Worm (Caenorhabditis elegans) whole organism, midembryonic: ENCODE data around the gene C02F4.5.
A peak's percentile ranks its signal among the peaks of the same experiment; 100 is the strongest.

ENCODE experiments used
- T22C8.4 ChIP-seq: fragments of 200-800 bp; sonication (Bioruptor generic); IDR thresholded peaks from 2 replicates; pipeline ENCODE4 v1.3.6; 2022; ENCODE audit warnings: missing genetic modification characterization, missing compliant biosample characterization
- cog-1 ChIP-seq: sonication (generic microtip); optimal IDR thresholded peaks from 2 replicates; lab custom pipeline; 2016; ENCODE audit warnings: missing genetic modification characterization, missing compliant biosample characterization
- flt-1 ChIP-seq: fragments of 200-800 bp; sonication (Bioruptor generic); IDR thresholded peaks from 2 replicates; pipeline ENCODE4 v1.3.6; 2022; ENCODE audit warnings: missing genetic modification characterization, missing compliant biosample characterization
- klf-2 ChIP-seq: fragments of 200-800 bp; sonication (Bioruptor generic); conservative IDR thresholded peaks from 2 replicates; pipeline ENCODE4 v1.3.6; 2022; ENCODE audit warnings: missing genetic modification reagents, missing genetic modification characterization, missing compliant biosample characterization
- med-1 ChIP-seq: sonication (generic microtip); optimal IDR thresholded peaks from 2 replicates; lab custom pipeline; 2017; ENCODE audit warnings: missing genetic modification characterization, mild to moderate bottlenecking, missing compliant biosample characterization, antibody characterized with exemption, missing genetic modification reagents; ENCODE audit not compliant: insufficient read depth
- ref-1 ChIP-seq: fragments of 200-800 bp; sonication (Bioruptor generic); conservative IDR thresholded peaks from 2 replicates; pipeline ENCODE4 v1.3.6; 2022; ENCODE audit warnings: missing genetic modification reagents, missing genetic modification characterization, missing compliant biosample characterization
- tab-1 ChIP-seq: fragments of 200-800 bp; sonication (Bioruptor generic); IDR thresholded peaks from 2 replicates; pipeline ENCODE4 v1.3.6; 2022; ENCODE audit warnings: missing genetic modification characterization, missing compliant biosample characterization
- ztf-23 ChIP-seq: fragments of 200-800 bp; sonication (Bioruptor generic); IDR thresholded peaks from 2 replicates; pipeline ENCODE4 v1.3.6; 2022; ENCODE audit warnings: missing genetic modification reagents, missing genetic modification characterization, missing compliant biosample characterization
- ztf-29 ChIP-seq: fragments of 200-800 bp; sonication (Bioruptor generic); IDR thresholded peaks from 2 replicates; pipeline ENCODE4 v1.3.6; 2022; ENCODE audit warnings: missing genetic modification reagents, missing genetic modification characterization, missing compliant biosample characterization

Gene C02F4.5

ce11 chrIV:10501550-10502240, 22.2 kb downstream of the C02F4.5 start, which contains the start of gene tax-6:
tax-6 (minus strand) TSS chrIV:10501600.
- TF ChIP-seq cog-1 (tag; lab: Kevin White, UChicago) (no peak), klf-2 (GFP tag; lab: Robert Waterston, UW) (no peak), T22C8.4 (GFP tag; lab: Robert Waterston, UW) (no peak), ztf-23 (no peak), ref-1 (GFP tag; lab: Robert Waterston, UW) (no peak), ztf-29 (GFP tag; lab: Robert Waterston, UW) (no peak), tab-1 (GFP tag; lab: Robert Waterston, UW) (no peak), med-1 (GFP tag; lab: Kevin White, UChicago) (no peak), flt-1 (GFP tag; lab: Robert Waterston, UW) (no peak)

ce11 chrIV:10500481-10500880, 23.5 kb downstream of the C02F4.5 start:
- TF ChIP-seq ztf-29 (GFP tag; lab: Robert Waterston, UW) = no peak
- no peak for TF ChIP-seq flt-1 (GFP tag; lab: Robert Waterston, UW)
- no peak for TF ChIP-seq cog-1 (tag; lab: Kevin White, UChicago)
- no peak for TF ChIP-seq klf-2 (GFP tag; lab: Robert Waterston, UW)

- TF ChIP-seq tab-1 (GFP tag; lab: Robert Waterston, UW) (no peak), T22C8.4 (GFP tag; lab: Robert Waterston, UW) (no peak), ztf-29 (GFP tag; lab: Robert Waterston, UW) (no peak), ztf-23 (0 out of 2 replicates have a peak, but pooled peaks have one; percentile 43)
These were observed 24.0 kb downstream of the C02F4.5 start for ce11 chrIV:10499948-10500356.

ce11 chrIV:10498401-10498800, 25.5 kb downstream of the C02F4.5 start:
- TF ChIP-seq klf-2 (GFP tag; lab: Robert Waterston, UW) (no peak), T22C8.4 (GFP tag; lab: Robert Waterston, UW) (no peak), ztf-29 (GFP tag; lab: Robert Waterston, UW) (no peak), ref-1 (GFP tag; lab: Robert Waterston, UW) (no peak), ztf-23 (no peak), cog-1 (tag; lab: Kevin White, UChicago) (no peak), tab-1 (GFP tag; lab: Robert Waterston, UW) (no peak), med-1 (GFP tag; lab: Kevin White, UChicago) (no peak), flt-1 (GFP tag; lab: Robert Waterston, UW) (no peak)

- TF ChIP-seq med-1 (GFP tag; lab: Kevin White, UChicago) = no peak
- TF ChIP-seq cog-1 (tag; lab: Kevin White, UChicago) = no peak
- no peak for TF ChIP-seq T22C8.4 (GFP tag; lab: Robert Waterston, UW)
- no peak for TF ChIP-seq ztf-23
- TF ChIP-seq flt-1 (GFP tag; lab: Robert Waterston, UW) = no peak
These were observed 34.5 kb downstream of the C02F4.5 start for ce11 chrIV:10489409-10489808.

ce11 chrIV:10483607-10484117, 40.3 kb downstream of the C02F4.5 start, which contains the start of the genes F01D4.5 and ced-5:
F01D4.5 (minus strand) TSS chrIV:10483657.
ced-5 (plus strand) TSS chrIV:10484110.
- TF ChIP-seq T22C8.4 (GFP tag; lab: Robert Waterston, UW) (0 out of 2 replicates have a peak, but pooled peaks have one; percentile 18), flt-1 (GFP tag; lab: Robert Waterston, UW) (peak; percentile 83), klf-2 (GFP tag; lab: Robert Waterston, UW) (no peak), cog-1 (tag; lab: Kevin White, UChicago) (peak; percentile 64), ztf-29 (GFP tag; lab: Robert Waterston, UW) (no peak), ztf-23 (peak; percentile 42; the same call in 1 of the 2 replicates)

- TF ChIP-seq ref-1 (GFP tag; lab: Robert Waterston, UW) = no peak
- TF ChIP-seq T22C8.4 (GFP tag; lab: Robert Waterston, UW) = no peak
- no peak for TF ChIP-seq ztf-29 (GFP tag; lab: Robert Waterston, UW)
- no peak for TF ChIP-seq cog-1 (tag; lab: Kevin White, UChicago)
- no peak for TF ChIP-seq tab-1 (GFP tag; lab: Robert Waterston, UW)
These were observed 41.4 kb downstream of the C02F4.5 start for ce11 chrIV:10482585-10482984.

- TF ChIP-seq ztf-23 (no peak), ztf-29 (GFP tag; lab: Robert Waterston, UW) (no peak), med-1 (GFP tag; lab: Kevin White, UChicago) (no peak)
These were observed 42.2 kb downstream of the C02F4.5 start, which contains the start of gene egl-21 for ce11 chrIV:10481695-10482094. egl-21 (minus strand) TSS chrIV:10481844.

- TF ChIP-seq ztf-29 (GFP tag; lab: Robert Waterston, UW) (no peak), T22C8.4 (GFP tag; lab: Robert Waterston, UW) (no peak), klf-2 (GFP tag; lab: Robert Waterston, UW) (no peak), ztf-23 (no peak), ref-1 (GFP tag; lab: Robert Waterston, UW) (no peak), med-1 (GFP tag; lab: Kevin White, UChicago) (no peak), flt-1 (GFP tag; lab: Robert Waterston, UW) (no peak), tab-1 (GFP tag; lab: Robert Waterston, UW) (no peak), cog-1 (tag; lab: Kevin White, UChicago) (no peak)
These were observed 48.7 kb downstream of the C02F4.5 start for ce11 chrIV:10475234-10475633.
